Worm (Caenorhabditis elegans) whole organism, midembryonic: ENCODE data around the gene F46B6.10.

Experiments
- T22C8.4 ChIP-seq: fragments of 200-800 bp; sonication (Bioruptor generic); IDR thresholded peaks from 2 replicates; pipeline ENCODE4 v1.3.6; 2022; ENCODE audit warnings: missing genetic modification characterization, missing compliant biosample characterization
- cog-1 ChIP-seq: sonication (generic microtip); optimal IDR thresholded peaks from 2 replicates; lab custom pipeline; 2016; ENCODE audit warnings: missing genetic modification characterization, missing compliant biosample characterization
- flt-1 ChIP-seq: fragments of 200-800 bp; sonication (Bioruptor generic); IDR thresholded peaks from 2 replicates; pipeline ENCODE4 v1.3.6; 2022; ENCODE audit warnings: missing genetic modification characterization, missing compliant biosample characterization
- klf-2 ChIP-seq: fragments of 200-800 bp; sonication (Bioruptor generic); conservative IDR thresholded peaks from 2 replicates; pipeline ENCODE4 v1.3.6; 2022; ENCODE audit warnings: missing genetic modification reagents, missing genetic modification characterization, missing compliant biosample characterization
- med-1 ChIP-seq: sonication (generic microtip); optimal IDR thresholded peaks from 2 replicates; lab custom pipeline; 2017; ENCODE audit warnings: missing genetic modification characterization, mild to moderate bottlenecking, missing compliant biosample characterization, antibody characterized with exemption, missing genetic modification reagents; ENCODE audit not compliant: insufficient read depth
- ref-1 ChIP-seq: fragments of 200-800 bp; sonication (Bioruptor generic); conservative IDR thresholded peaks from 2 replicates; pipeline ENCODE4 v1.3.6; 2022; ENCODE audit warnings: missing genetic modification reagents, missing genetic modification characterization, missing compliant biosample characterization
- tab-1 ChIP-seq: fragments of 200-800 bp; sonication (Bioruptor generic); IDR thresholded peaks from 2 replicates; pipeline ENCODE4 v1.3.6; 2022; ENCODE audit warnings: missing genetic modification characterization, missing compliant biosample characterization
- ztf-23 ChIP-seq: fragments of 200-800 bp; sonication (Bioruptor generic); IDR thresholded peaks from 2 replicates; pipeline ENCODE4 v1.3.6; 2022; ENCODE audit warnings: missing genetic modification reagents, missing genetic modification characterization, missing compliant biosample characterization
- ztf-29 ChIP-seq: fragments of 200-800 bp; sonication (Bioruptor generic); IDR thresholded peaks from 2 replicates; pipeline ENCODE4 v1.3.6; 2022; ENCODE audit warnings: missing genetic modification reagents, missing genetic modification characterization, missing compliant biosample characterization

The F46B6.10 gene

DNA sequence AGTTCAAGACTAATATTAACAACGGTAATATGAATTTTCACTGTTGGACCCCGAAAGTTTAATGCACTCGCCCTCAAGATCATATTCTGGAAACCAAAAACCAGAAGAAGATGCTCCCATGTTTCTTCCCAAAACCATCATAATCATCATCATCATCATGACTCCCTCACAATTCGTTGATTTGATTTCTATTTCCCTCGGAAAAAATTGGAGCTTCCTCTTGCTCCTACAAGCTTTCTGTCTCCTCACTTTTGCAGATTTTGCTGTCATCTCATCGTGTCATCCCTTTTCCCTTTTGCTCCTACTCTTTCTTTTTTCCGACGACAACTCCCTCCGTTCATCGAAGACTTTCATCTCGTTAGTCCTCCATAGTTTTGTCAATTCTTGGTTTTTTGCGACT lies 29.9 kb downstream of the F46B6.10 start, which contains the start of gene F46B6.2:
Gene F46B6.2, plus strand, starts transcription at position 316 of the 400 bp plus-strand sequence.
- TF ChIP-seq cog-1 (tag; lab: Kevin White, UChicago) (no peak), ref-1 (GFP tag; lab: Robert Waterston, UW) (no peak), ztf-29 (no peak), med-1 (GFP tag; lab: Kevin White, UChicago) (no peak), ztf-23 (GFP tag; lab: Robert Waterston, UW) (no peak), flt-1 (GFP tag; lab: Robert Waterston, UW) (no peak), tab-1 (GFP tag; lab: Robert Waterston, UW) (no peak), klf-2 (no peak), T22C8.4 (GFP tag; lab: Robert Waterston, UW) (no peak)

DNA sequence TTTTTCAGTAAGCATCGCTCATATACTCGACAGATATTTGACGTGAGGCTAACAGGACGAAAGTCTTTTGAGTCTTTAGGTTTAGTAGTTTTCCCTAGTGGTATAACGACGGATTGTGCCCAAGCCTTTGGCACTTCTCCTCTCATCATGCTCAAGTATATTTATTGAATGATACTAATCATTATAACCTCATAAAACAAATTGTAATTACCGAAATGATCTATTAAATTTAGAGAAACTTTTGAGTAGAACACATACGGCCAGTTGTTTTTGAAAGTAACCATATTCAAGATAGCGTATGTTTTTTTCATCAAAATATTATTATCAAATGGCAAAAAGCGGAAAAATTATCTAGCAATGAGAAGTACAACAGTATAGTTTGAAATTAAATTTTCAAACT lies 30.6 kb downstream of the F46B6.10 start:
- TF ChIP-seq tab-1 (GFP tag; lab: Robert Waterston, UW) (no peak), ref-1 (GFP tag; lab: Robert Waterston, UW) (no peak), T22C8.4 (GFP tag; lab: Robert Waterston, UW) (no peak), cog-1 (tag; lab: Kevin White, UChicago) (no peak), ztf-23 (GFP tag; lab: Robert Waterston, UW) (no peak), klf-2 (no peak), ztf-29 (no peak), flt-1 (GFP tag; lab: Robert Waterston, UW) (no peak), med-1 (GFP tag; lab: Kevin White, UChicago) (no peak)

DNA sequence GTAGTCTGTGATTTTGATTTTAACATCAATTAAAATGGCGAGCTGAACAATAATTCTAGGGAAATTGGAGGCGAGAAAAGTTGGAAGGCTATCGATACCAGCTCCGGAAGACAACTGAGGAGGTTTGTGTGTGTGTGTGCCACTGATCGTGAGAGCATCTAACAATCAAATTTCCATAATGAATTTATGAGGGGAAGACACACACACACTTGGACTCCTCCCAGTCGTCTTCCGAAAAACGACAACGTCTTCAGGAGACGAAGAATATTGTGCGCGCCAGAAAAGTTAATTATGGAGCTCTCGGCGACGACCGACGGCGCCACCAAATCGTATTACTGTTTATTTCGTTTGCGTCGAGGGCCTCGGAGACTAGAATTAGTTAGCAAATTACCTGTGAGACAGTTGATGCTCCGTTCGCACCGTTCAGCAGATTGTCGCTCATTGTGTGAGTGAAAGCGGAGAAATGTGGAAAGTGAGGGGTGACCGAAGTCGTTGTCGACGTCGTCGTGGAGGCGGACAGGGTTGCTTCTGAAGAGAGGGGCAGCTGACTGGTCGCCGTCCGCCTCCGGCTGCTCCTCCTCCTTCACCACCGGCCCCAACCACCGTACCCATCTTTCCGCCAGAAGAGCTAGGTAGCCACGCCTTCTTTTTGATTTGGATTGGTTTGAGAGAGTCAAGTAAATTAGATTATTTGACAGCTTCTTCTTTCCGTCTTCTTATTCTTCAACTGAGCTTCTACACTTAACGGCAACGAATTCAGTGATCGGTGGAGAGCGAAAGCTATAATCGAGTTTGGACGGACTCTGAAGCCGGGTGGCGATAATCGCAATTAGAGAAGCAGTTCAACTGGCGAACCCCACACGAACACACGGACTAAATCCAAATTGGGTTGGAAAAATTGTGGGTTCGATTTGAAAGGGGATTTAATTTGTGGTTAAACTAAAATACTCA lies 32.8 kb downstream of the F46B6.10 start, which contains the start of gene unc-42:
Gene unc-42, minus strand, starts transcription at position 564 of the 951 bp plus-strand sequence.
- TF ChIP-seq flt-1 (GFP tag; lab: Robert Waterston, UW) (0 out of 2 replicates have a peak, but pooled peaks have one; percentile 27), ztf-29 (no peak), klf-2 (no peak)

DNA sequence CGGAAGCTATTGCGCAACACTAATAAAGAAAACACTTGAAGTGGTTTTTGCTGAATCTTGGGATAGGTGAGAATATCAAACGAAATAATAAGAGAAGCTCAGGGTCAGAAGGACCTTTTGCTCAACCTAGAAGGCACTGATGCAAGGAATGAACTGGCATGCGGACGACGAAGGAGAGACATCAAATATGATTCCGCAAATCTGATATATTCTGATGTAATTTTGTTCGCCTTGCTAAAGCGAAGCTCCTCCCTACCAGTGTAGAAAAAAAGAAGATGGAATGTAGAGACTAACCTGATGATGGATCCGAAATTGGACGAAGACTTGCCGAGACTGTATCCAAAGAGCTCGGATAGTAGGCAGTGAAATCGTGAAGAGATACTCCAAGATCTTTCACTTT lies 33.9 kb downstream of the F46B6.10 start:
- TF ChIP-seq tab-1 (GFP tag; lab: Robert Waterston, UW): no peak
- no peak for TF ChIP-seq klf-2
- TF ChIP-seq ref-1 (GFP tag; lab: Robert Waterston, UW): no peak

DNA sequence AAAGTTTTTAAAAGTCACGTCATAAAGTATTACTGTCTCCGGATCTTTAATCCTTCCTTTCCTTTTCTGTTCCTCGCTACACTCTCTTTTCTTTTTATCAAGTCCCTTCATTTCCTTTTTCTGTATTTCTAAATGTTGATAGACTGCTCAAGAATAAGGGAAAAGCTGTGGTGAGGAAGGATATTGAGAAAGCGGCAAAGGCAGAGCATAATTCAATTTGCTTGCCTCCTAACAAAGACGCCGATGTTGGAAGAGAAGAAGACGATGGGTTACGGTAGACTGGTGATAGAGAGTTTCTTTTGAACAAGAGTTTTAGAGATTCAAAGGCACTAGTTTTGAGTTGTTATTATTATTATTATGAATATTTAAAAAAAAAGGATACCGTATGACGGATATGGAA lies 36.2 kb downstream of the F46B6.10 start:
- TF ChIP-seq ztf-29: no peak
- no peak for TF ChIP-seq T22C8.4 (GFP tag; lab: Robert Waterston, UW)
- TF ChIP-seq ref-1 (GFP tag; lab: Robert Waterston, UW): no peak
- TF ChIP-seq med-1 (GFP tag; lab: Kevin White, UChicago): no peak
- TF ChIP-seq tab-1 (GFP tag; lab: Robert Waterston, UW): no peak
- no peak for TF ChIP-seq klf-2
- no peak for TF ChIP-seq ztf-23 (GFP tag; lab: Robert Waterston, UW)

DNA sequence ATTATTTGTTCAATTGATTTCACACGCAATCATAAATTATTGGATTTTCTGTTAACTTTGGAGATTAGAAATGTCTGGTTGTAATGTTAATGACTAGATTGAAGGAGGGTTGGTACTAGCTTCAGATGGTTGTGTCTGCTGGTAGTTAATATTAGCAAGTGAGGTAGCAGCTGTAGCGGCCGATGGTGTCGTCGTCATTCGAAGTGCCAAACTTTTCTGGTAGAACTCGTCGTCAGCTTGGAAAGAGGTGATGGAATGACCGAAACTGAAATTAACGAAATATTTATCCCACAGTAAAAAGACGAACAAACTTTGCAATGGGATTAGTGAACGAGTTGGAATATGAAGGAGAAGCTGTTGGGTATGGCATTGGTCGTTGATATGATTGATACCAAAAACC lies 37.3 kb downstream of the F46B6.10 start:
- TF ChIP-seq ztf-29: no peak
- no peak for TF ChIP-seq flt-1 (GFP tag; lab: Robert Waterston, UW)

DNA sequence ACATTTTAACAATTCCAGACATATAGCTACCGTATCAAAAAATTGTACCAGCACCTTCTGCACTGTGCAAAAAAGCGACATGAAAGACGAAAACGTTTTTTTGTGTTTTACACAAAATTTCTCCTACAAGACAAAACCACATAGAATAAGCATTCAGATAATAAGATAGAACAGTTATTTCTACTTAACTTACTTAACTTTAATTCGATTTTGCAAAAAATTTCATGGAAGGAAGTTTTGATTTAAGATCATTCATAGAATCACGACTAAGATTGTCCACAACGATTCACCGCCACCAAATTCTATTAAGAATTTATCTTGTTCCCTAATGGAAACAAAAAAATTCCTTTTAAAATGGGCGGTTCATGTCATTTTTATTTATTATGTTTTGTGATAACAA lies 38.1 kb downstream of the F46B6.10 start:
- no peak for TF ChIP-seq T22C8.4 (GFP tag; lab: Robert Waterston, UW)
- TF ChIP-seq ztf-23 (GFP tag; lab: Robert Waterston, UW): no peak
- TF ChIP-seq flt-1 (GFP tag; lab: Robert Waterston, UW): no peak
- no peak for TF ChIP-seq tab-1 (GFP tag; lab: Robert Waterston, UW)

DNA sequence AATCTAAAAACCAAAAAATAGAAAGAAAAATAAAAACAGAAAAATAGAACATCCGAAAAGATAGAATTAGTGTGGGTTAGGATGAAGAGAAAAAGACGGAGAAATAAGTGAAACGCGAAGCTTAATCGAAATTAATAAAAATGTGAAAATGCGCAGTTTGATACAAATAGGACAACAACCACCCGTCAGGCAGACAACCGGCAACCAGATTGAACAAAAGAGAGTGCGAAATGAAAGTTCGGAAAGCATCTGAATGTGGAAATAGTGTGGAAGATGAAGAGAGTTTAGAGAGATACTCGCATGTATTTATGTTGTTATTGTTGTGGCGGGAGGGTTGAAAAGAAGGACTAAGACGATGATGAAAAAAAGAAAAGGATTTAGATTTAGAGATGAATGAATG lies 43.4 kb downstream of the F46B6.10 start:
- TF ChIP-seq ztf-23 (GFP tag; lab: Robert Waterston, UW) (no peak), ref-1 (GFP tag; lab: Robert Waterston, UW) (no peak), T22C8.4 (GFP tag; lab: Robert Waterston, UW) (no peak), med-1 (GFP tag; lab: Kevin White, UChicago) (no peak), klf-2 (no peak), ztf-29 (no peak), flt-1 (GFP tag; lab: Robert Waterston, UW) (no peak), cog-1 (tag; lab: Kevin White, UChicago) (no peak), tab-1 (GFP tag; lab: Robert Waterston, UW) (no peak)

DNA sequence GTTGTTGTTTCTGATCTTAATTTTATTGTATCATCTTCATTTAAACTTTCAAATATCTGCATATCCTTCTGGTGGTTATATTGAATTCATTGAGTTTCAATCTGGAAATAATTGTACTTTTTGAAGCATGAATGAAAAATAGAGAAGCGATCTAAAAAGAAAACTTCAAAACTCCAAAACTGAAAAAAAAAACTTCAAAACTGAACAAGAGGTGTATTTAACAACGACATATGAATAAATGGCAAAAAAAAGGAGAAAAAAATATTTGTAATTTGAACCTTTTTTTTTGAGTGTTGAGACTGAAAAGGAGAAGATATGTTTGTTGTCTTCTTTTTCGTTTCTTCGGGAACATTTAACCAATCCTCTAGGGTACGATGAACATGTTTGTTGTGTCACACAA lies 44.0 kb downstream of the F46B6.10 start, which contains the start of gene F58E6.11:
Gene F58E6.11, minus strand, starts transcription at position 101 of the 400 bp plus-strand sequence.
- no peak for TF ChIP-seq flt-1 (GFP tag; lab: Robert Waterston, UW)
- no peak for TF ChIP-seq cog-1 (tag; lab: Kevin White, UChicago)
- TF ChIP-seq med-1 (GFP tag; lab: Kevin White, UChicago): no peak
- TF ChIP-seq ztf-23 (GFP tag; lab: Robert Waterston, UW): no peak
- TF ChIP-seq T22C8.4 (GFP tag; lab: Robert Waterston, UW): no peak
- no peak for TF ChIP-seq ztf-29
- TF ChIP-seq tab-1 (GFP tag; lab: Robert Waterston, UW): no peak
- TF ChIP-seq ref-1 (GFP tag; lab: Robert Waterston, UW): no peak
- TF ChIP-seq klf-2: no peak

DNA sequence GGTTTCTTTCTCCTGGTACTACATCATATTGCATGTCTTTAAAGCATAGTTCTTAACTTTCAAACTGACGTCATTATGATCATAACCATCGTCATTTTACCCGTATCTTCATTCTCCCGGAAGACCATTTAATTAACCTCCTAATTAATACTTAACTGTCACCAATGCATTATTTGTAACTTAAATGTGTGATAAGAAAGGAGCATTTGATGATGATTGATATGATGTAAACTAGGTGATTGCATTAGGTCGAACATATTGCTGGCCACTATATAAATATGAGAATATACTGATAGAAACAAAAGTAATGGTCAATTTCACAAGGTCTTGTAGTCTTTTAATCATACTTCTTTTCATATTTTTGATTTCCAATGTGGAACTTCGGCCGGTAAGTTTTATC lies 45.6 kb downstream of the F46B6.10 start, which contains the start of gene hrg-3:
Gene hrg-3, plus strand, starts transcription at position 227 of the 400 bp plus-strand sequence.
- no peak for TF ChIP-seq med-1 (GFP tag; lab: Kevin White, UChicago)
